Worm (Caenorhabditis elegans): Measurements from ENCODE around the gene T09F3.2.

DNA sequence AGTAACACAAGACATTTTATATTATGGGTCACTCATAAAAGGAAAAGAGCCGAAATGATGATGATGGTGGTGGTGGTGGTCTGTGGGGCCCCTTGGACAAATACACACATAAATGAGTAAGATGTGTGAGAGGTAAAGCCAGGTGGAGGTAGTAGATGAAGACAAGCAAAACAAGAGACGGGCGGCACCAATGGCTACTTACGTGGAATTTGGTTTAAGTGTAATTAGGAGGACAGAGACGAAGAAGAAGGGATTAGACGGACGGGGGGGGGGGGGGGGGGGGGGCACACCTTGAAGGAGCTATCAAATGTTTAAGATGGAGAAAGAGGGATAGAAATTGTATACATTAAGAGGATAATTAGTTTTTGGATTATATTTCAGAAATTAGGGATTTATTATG, 16.2 kb upstream of the T09F3.2 start:
- no peak for TF ChIP-seq him-1 (tag; optimal IDR thresholded peaks at IDR 0.05)
- TF ChIP-seq W03F9.2 (tag; optimal IDR thresholded peaks at IDR 0.05), result no peak
